Worm (Caenorhabditis elegans) whole organism, mixed stage, embryonic: ENCODE measurements around the gene lrpr-1.

Experiments used
- ces-1 ChIP-seq: fragments of 150-350 bp; optimal IDR thresholded peaks from 2 replicates; lab custom pipeline; 2014; ENCODE audit warnings: missing biosample characterization, missing genetic modification reagents, missing genetic modification characterization
- elt-3 ChIP-seq: fragments of 150-350 bp; optimal IDR thresholded peaks from 2 replicates; lab custom pipeline; 2014; ENCODE audit warnings: missing biosample characterization, missing genetic modification characterization
- nhr-237 ChIP-seq: fragments of 150-350 bp; optimal IDR thresholded peaks from 2 replicates; lab custom pipeline; 2014; ENCODE audit warnings: missing biosample characterization, missing genetic modification characterization
- snpc-4 ChIP-seq: fragments of 150-350 bp; optimal IDR thresholded peaks from 2 replicates; lab custom pipeline; 2014; ENCODE audit warnings: missing biosample characterization, missing genetic modification characterization
- unc-62 ChIP-seq: fragments of 150-350 bp; optimal IDR thresholded peaks from 2 replicates; lab custom pipeline; 2014; ENCODE audit warnings: missing biosample characterization, missing genetic modification reagents, missing genetic modification characterization
- zip-8 ChIP-seq: fragments of 150-350 bp; optimal IDR thresholded peaks from 2 replicates; lab custom pipeline; 2014; ENCODE audit warnings: missing biosample characterization, missing genetic modification characterization

- TF ChIP-seq snpc-4 (no peak), unc-62 (GFP tag; lab: Kevin White, UChicago) (no peak), elt-3 (no peak), nhr-237 (no peak), ces-1 (GFP tag; lab: Kevin White, UChicago) (no peak), zip-8 (tag; lab: Kevin White, UChicago) (no peak)
Measured at ce11 chrV:5953086-5953485, 35.4 kb upstream of the lrpr-1 start.
